Worm (Caenorhabditis elegans): ENCODE measurements around the gene B0294.1.

B0294.1 gene

DNA sequence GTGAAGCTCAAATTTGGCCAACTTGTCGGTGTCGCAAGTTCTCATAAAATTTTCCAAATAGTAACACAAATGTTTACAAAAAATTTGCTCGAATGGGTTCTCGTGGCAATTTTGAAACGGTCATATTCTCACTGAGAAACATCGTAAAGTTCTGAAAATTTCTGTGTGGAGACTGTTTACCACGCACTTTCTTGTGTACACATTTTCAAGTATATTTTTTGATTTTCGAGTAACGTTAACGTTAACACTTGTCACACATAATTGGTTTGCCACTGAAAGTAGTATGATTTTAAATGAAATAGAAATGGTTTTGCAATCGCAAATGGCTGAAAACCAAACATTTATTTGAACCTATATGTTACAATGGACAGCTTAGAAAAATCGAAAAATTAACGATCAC is 6.3 kb downstream of the B0294.1 start:
- TF ChIP-seq fkh-4 (tag; optimal IDR thresholded peaks at IDR 0.05; ENCODE audit: borderline replicate concordance) (no peak), ceh-90 (tag; optimal IDR thresholded peaks at IDR 0.05) (no peak), unc-86 (tag; optimal IDR thresholded peaks at IDR 0.05) (no peak), C04F5.9 (tag; optimal IDR thresholded peaks at IDR 0.05) (no peak), F16B12.6 (tag; optimal IDR thresholded peaks at IDR 0.05) (no peak), alr-1 (tag; optimal IDR thresholded peaks at IDR 0.05; ENCODE audit: borderline replicate concordance) (no peak), ceh-8 (GFP tag; optimal IDR thresholded peaks at IDR 0.05) (no peak), lin-35 (GFP tag; optimal IDR thresholded peaks at IDR 0.05) (no peak), mdl-1 (tag; optimal IDR thresholded peaks at IDR 0.05) (no peak)

DNA sequence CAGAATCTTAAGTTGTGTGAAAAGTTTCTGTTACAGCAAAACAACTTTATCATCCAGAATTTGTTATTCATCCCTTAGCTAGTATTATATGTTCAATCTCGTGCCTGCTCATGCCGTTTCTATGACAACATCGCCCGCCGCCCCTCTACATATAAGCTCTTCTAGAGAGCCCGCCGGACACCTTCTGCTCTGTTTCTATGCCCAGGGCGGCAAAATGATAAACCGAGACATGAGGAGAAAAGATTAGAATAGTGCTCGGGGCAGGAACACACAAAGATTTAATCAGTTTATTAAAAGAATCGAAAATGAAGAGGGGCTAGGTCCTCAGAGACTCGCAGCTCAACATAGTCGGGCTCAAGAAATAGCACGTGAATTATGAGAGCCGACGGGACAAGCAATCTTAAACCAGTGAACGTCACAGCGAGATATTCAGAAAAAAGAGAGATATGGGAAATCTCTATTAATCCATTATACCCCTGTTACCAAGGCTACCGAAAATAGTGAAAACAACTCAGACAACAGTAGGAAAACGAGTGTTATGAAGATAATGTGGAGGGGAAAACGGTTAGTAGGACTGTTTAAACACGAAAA is 8.6 kb downstream of the B0294.1 start:
- TF ChIP-seq nhr-90 (tag; optimal IDR thresholded peaks at IDR 0.05; ENCODE audit: poor library complexity), result peak; percentile 51
- TF ChIP-seq fkh-4 (tag; optimal IDR thresholded peaks at IDR 0.05; ENCODE audit: borderline replicate concordance), result peak; percentile 54
- TF ChIP-seq lsy-2 (tag; optimal IDR thresholded peaks at IDR 0.05), result peak; percentile 39 to 47
- no peak for TF ChIP-seq ces-1 (GFP tag; optimal IDR thresholded peaks at IDR 0.05)
- TF ChIP-seq sptf-1 (tag; optimal IDR thresholded peaks at IDR 0.05), result no peak
- peak; percentile 76 for TF ChIP-seq egl-13 (tag; optimal IDR thresholded peaks at IDR 0.05)
- TF ChIP-seq ceh-8 (GFP tag; optimal IDR thresholded peaks at IDR 0.05), result peak; percentile 50
- TF ChIP-seq nhr-85 (tag), result no peak
- TF ChIP-seq hpl-2 (GFP tag; optimal IDR thresholded peaks at IDR 0.05), result no peak
- TF ChIP-seq F16B12.6 (tag; optimal IDR thresholded peaks at IDR 0.05), result no peak
- TF ChIP-seq nhr-12 (tag; optimal IDR thresholded peaks at IDR 0.05), result no peak
- TF ChIP-seq zag-1 (tag; optimal IDR thresholded peaks at IDR 0.05), result no peak
- no peak for TF ChIP-seq ceh-63 (GFP tag; optimal IDR thresholded peaks at IDR 0.05)
- no peak for TF ChIP-seq elt-3 (tag; optimal IDR thresholded peaks at IDR 0.05)
- peak; percentile 55 for TF ChIP-seq elt-2 (tag; optimal IDR thresholded peaks at IDR 0.05)
- TF ChIP-seq nhr-20 (tag; optimal IDR thresholded peaks at IDR 0.05), result peak; percentile 49
- peak; percentile 45 for TF ChIP-seq mep-1 (tag; optimal IDR thresholded peaks at IDR 0.05)
- TF ChIP-seq nhr-47 (tag; optimal IDR thresholded peaks at IDR 0.05), result peak; percentile 91
- peak; percentile 93 for TF ChIP-seq fkh-8 (tag; optimal IDR thresholded peaks at IDR 0.05)
- no peak for TF ChIP-seq dpl-1 (GFP tag; optimal IDR thresholded peaks at IDR 0.05)
- no peak for TF ChIP-seq nhr-76 (tag; optimal IDR thresholded peaks at IDR 0.05)
- TF ChIP-seq unc-62 (GFP tag; optimal IDR thresholded peaks at IDR 0.05), result no peak
- no peak for TF ChIP-seq egl-27 (tag; optimal IDR thresholded peaks at IDR 0.05)
- peak; percentile 7 to 50 (median 40) for TF ChIP-seq ceh-82 (tag; optimal IDR thresholded peaks at IDR 0.05)
- TF ChIP-seq ama-1 (optimal IDR thresholded peaks at IDR 0.05), result no peak
- no peak for TF ChIP-seq nhr-84 (tag; optimal IDR thresholded peaks at IDR 0.05)
- TF ChIP-seq pag-3 (tag; optimal IDR thresholded peaks at IDR 0.05; ENCODE audit: borderline replicate concordance, insufficient read depth), result no peak
- TF ChIP-seq snu-23 (GFP tag; optimal IDR thresholded peaks at IDR 0.05), result peak; percentile 83
- TF ChIP-seq swsn-7 (tag; optimal IDR thresholded peaks at IDR 0.05), result peak; percentile 68
- no peak for TF ChIP-seq alr-1 (tag; optimal IDR thresholded peaks at IDR 0.05; ENCODE audit: borderline replicate concordance)
- no peak for TF ChIP-seq ets-5 (GFP tag; IDR thresholded peaks at IDR 0.05)
- no peak for TF ChIP-seq hlh-17 (GFP tag; optimal IDR thresholded peaks at IDR 0.05; ENCODE audit: borderline replicate concordance)
- TF ChIP-seq blmp-1 (tag; optimal IDR thresholded peaks at IDR 0.05), result no peak
- TF ChIP-seq skn-1 (tag; optimal IDR thresholded peaks at IDR 0.05), result peak; percentile 81
- TF ChIP-seq mef-2 (tag; optimal IDR thresholded peaks at IDR 0.05), result no peak
- peak; percentile 88 for TF ChIP-seq sox-4 (tag; optimal IDR thresholded peaks at IDR 0.05)
- TF ChIP-seq irx-1 (tag; optimal IDR thresholded peaks at IDR 0.05), result peak; percentile 42
- TF ChIP-seq nhr-71 (tag; optimal IDR thresholded peaks at IDR 0.05), result peak; percentile 64
- TF ChIP-seq vab-15 (tag; optimal IDR thresholded peaks at IDR 0.05), result no peak
- TF ChIP-seq lin-35 (GFP tag; optimal IDR thresholded peaks at IDR 0.05), result peak in 1 of 2 experiments; percentile 37
- peak; percentile 22 for TF ChIP-seq nhr-77 (tag; optimal IDR thresholded peaks at IDR 0.05)
- no peak for TF ChIP-seq C34B4.2 (tag; optimal IDR thresholded peaks at IDR 0.05)
- no peak for TF ChIP-seq ceh-88 (GFP tag; IDR thresholded peaks at IDR 0.05)
- peak; percentile 83 for TF ChIP-seq fkh-10 (GFP tag; optimal IDR thresholded peaks at IDR 0.05)
- TF ChIP-seq lin-14 (GFP tag; optimal IDR thresholded peaks at IDR 0.05), result no peak

Data from whole organism, L1 larva.